Worm (Caenorhabditis elegans) whole organism, L4 larva: Measurements from ENCODE around the gene T05B4.8.
A peak's percentile ranks its signal among the peaks of the same experiment; 100 is the strongest.

Source experiments
- F44E2.7 ChIP-seq: fragments of 200-800 bp; sonication (Bioruptor generic); IDR thresholded peaks from 2 replicates; pipeline ENCODE4 v2.1.2; 2022; ENCODE audit warnings: missing genetic modification characterization, missing compliant biosample characterization
- F49E8.2 ChIP-seq: sonication (generic microtip); optimal IDR thresholded peaks from 2 replicates; lab custom pipeline; 2016; ENCODE audit warnings: missing compliant biosample characterization, mild to moderate bottlenecking, missing genetic modification characterization, borderline replicate concordance
- R02D3.7 ChIP-seq: fragments of 150-350 bp; sonication (generic microtip); optimal IDR thresholded peaks from 3 replicates; lab custom pipeline; 2014; ENCODE audit warnings: missing biosample characterization, missing genetic modification characterization
- Y48G9A.11 ChIP-seq: fragments of 200-800 bp; sonication (Bioruptor generic); IDR thresholded peaks from 2 replicates; pipeline ENCODE4 v1.3.6; 2022; ENCODE audit warnings: missing genetic modification reagents, missing genetic modification characterization, missing compliant biosample characterization
- Y75B8A.6 ChIP-seq: fragments of 200-800 bp; sonication (Bioruptor generic); IDR thresholded peaks from 2 replicates; pipeline ENCODE4 v1.3.6; 2022; ENCODE audit warnings: missing genetic modification reagents, missing genetic modification characterization, missing compliant biosample characterization
- ZK337.2 ChIP-seq: fragments of 200-800 bp; sonication (Bioruptor generic); IDR thresholded peaks from 2 replicates; pipeline ENCODE4 v1.3.6; 2022; ENCODE audit warnings: missing genetic modification reagents, missing genetic modification characterization, missing compliant biosample characterization
- aha-1 ChIP-seq: fragments of 150-350 bp; peaks from one replicate; lab custom pipeline; 2014; ENCODE audit warnings: missing biosample characterization, missing genetic modification characterization
- ceh-32 ChIP-seq: sonication (generic microtip); optimal IDR thresholded peaks from 2 replicates; lab custom pipeline; 2016; ENCODE audit warnings: mild to moderate bottlenecking, missing genetic modification characterization, missing compliant biosample characterization; ENCODE audit not compliant: poor library complexity
- ctbp-1 ChIP-seq: fragments of 200-800 bp; sonication (Bioruptor generic); IDR thresholded peaks from 2 replicates; pipeline ENCODE4 v1.3.6; 2022; ENCODE audit warnings: missing genetic modification reagents, missing genetic modification characterization, missing compliant biosample characterization
- daf-19 ChIP-seq: fragments of 200-800 bp; sonication (Bioruptor generic); conservative IDR thresholded peaks from 2 replicates; pipeline ENCODE4 v1.3.6; 2022; ENCODE audit warnings: missing genetic modification characterization, missing compliant biosample characterization
- dve-1 ChIP-seq: sonication (generic microtip); optimal IDR thresholded peaks from 2 replicates; lab custom pipeline; 2017; ENCODE audit warnings: antibody characterized with exemption, mild to moderate bottlenecking, missing genetic modification characterization, missing compliant biosample characterization; ENCODE audit not compliant: insufficient read depth
- fkh-10 ChIP-seq: fragments of 150-350 bp; optimal IDR thresholded peaks from 2 replicates; lab custom pipeline; 2014; ENCODE audit warnings: missing biosample characterization, missing genetic modification reagents, missing genetic modification characterization
- fos-1 ChIP-seq: fragments of 150-350 bp; optimal IDR thresholded peaks from 2 replicates; lab custom pipeline; 2014; ENCODE audit warnings: missing biosample characterization, missing genetic modification characterization
- gei-8 ChIP-seq: fragments of 200-800 bp; sonication (Bioruptor generic); optimal IDR thresholded peaks from 2 replicates; lab custom pipeline; 2018; ENCODE audit warnings: mild to moderate bottlenecking, missing genetic modification characterization, missing compliant biosample characterization
- hif-1 ChIP-seq, 2 experiments: sonication (generic microtip); optimal IDR thresholded peaks; 2 replicates each; lab custom pipeline; 2016 to 2017; ENCODE audit warnings: missing compliant biosample characterization in 2 of 2, missing genetic modification characterization in 2 of 2, missing genetic modification reagents in 2 of 2, missing genotype in 2 of 2, mild to moderate bottlenecking in 1 of 2
- hlh-30 ChIP-seq: sonication (generic microtip); optimal IDR thresholded peaks from 2 replicates; lab custom pipeline; 2017; ENCODE audit warnings: antibody characterized with exemption, mild to moderate bottlenecking, missing genetic modification characterization, missing compliant biosample characterization; ENCODE audit not compliant: insufficient read depth
- lin-29 ChIP-seq: fragments of 200-800 bp; sonication (Bioruptor generic); IDR thresholded peaks from 2 replicates; pipeline ENCODE4 v1.3.6; 2022; ENCODE audit warnings: missing genetic modification reagents, missing genetic modification characterization, missing compliant biosample characterization
- lin-39 ChIP-seq: fragments of 150-350 bp; optimal IDR thresholded peaks from 2 replicates; lab custom pipeline; 2014; ENCODE audit warnings: missing biosample characterization, missing genetic modification reagents, missing genetic modification characterization
- lsy-2 ChIP-seq, 2 experiments: fragments of 150-350 bp in 1 of 2; sonication (generic microtip) in 1 of 2; optimal IDR thresholded peaks; 2 replicates each; lab custom pipeline; 2014 to 2017; ENCODE audit warnings: missing biosample characterization in 2 of 2, missing genetic modification characterization in 2 of 2
- madf-5 ChIP-seq, 2 experiments: fragments of 200-800 bp; sonication (Bioruptor generic); IDR thresholded peaks; 2 replicates each; pipeline ENCODE4 v1.3.6; 2022; ENCODE audit warnings: missing compliant biosample characterization in 2 of 2, missing genetic modification characterization in 2 of 2
- nhr-28 ChIP-seq: fragments of 150-350 bp; optimal IDR thresholded peaks from 2 replicates; lab custom pipeline; 2014; ENCODE audit warnings: missing biosample characterization, missing genetic modification characterization
- nhr-41 ChIP-seq: fragments of 200-800 bp; sonication (Bioruptor generic); IDR thresholded peaks from 2 replicates; pipeline ENCODE4 v1.3.6; 2022; ENCODE audit warnings: missing genetic modification reagents, missing genetic modification characterization, missing compliant biosample characterization
- nhr-77 ChIP-seq: fragments of 150-350 bp; optimal IDR thresholded peaks from 2 replicates; lab custom pipeline; 2014; ENCODE audit warnings: missing biosample characterization, missing genetic modification characterization
- php-3 ChIP-seq: fragments of 200-800 bp; sonication (Bioruptor generic); IDR thresholded peaks from 2 replicates; pipeline ENCODE4 v1.3.6; 2022; ENCODE audit warnings: missing genetic modification reagents, missing genetic modification characterization, missing compliant biosample characterization
- rbr-2 ChIP-seq: sonication (generic microtip); optimal IDR thresholded peaks from 2 replicates; lab custom pipeline; 2016; ENCODE audit warnings: missing genotype, missing genetic modification characterization, missing compliant biosample characterization
- skn-1 ChIP-seq: fragments of 150-350 bp; optimal IDR thresholded peaks from 2 replicates; lab custom pipeline; 2014; ENCODE audit warnings: missing biosample characterization, missing genetic modification characterization
- snpc-1.2 ChIP-seq: fragments of 200-800 bp; sonication (Bioruptor generic); IDR thresholded peaks from 2 replicates; pipeline ENCODE4 v1.3.6; 2022; ENCODE audit warnings: missing genetic modification reagents, missing genetic modification characterization, missing compliant biosample characterization
- snpc-4 ChIP-seq: fragments of 150-350 bp; optimal IDR thresholded peaks from 2 replicates; lab custom pipeline; 2014; ENCODE audit warnings: missing biosample characterization, missing genetic modification characterization
- spr-1 ChIP-seq: sonication (generic microtip); optimal IDR thresholded peaks from 2 replicates; lab custom pipeline; 2016; ENCODE audit warnings: mild to moderate bottlenecking, missing genetic modification characterization, missing compliant biosample characterization
- tag-97 ChIP-seq: fragments of 200-800 bp; sonication (Bioruptor generic); IDR thresholded peaks from 2 replicates; pipeline ENCODE4 v1.3.6; 2022; ENCODE audit warnings: missing genetic modification characterization, missing compliant biosample characterization
- tra-1 ChIP-seq: fragments of 200-800 bp; sonication (Bioruptor generic); IDR thresholded peaks from 2 replicates; pipeline ENCODE4 v1.3.6; 2022; ENCODE audit warnings: missing genetic modification reagents, missing genetic modification characterization, missing compliant biosample characterization
- unc-39 ChIP-seq: sonication (generic microtip); optimal IDR thresholded peaks from 2 replicates; lab custom pipeline; 2017; ENCODE audit warnings: missing biosample characterization, missing genetic modification characterization
- unc-62 ChIP-seq, 3 experiments: fragments of 150-350 bp in 1 of 3; sonication (generic microtip); optimal IDR thresholded peaks in 2 of 3; peaks in 1 of 3; 1 replicate in 1 of 3; 2 replicates in 2 of 3; lab custom pipeline; 2014 to 2017; ENCODE audit warnings: missing biosample characterization in 3 of 3, missing genetic modification characterization in 3 of 3, missing genetic modification reagents in 3 of 3, missing genotype in 1 of 3
- vab-7 ChIP-seq: fragments of 200-800 bp; sonication (Bioruptor generic); IDR thresholded peaks from 2 replicates; pipeline ENCODE4 v1.3.6; 2022; ENCODE audit warnings: missing genetic modification reagents, missing genetic modification characterization, missing compliant biosample characterization
- zip-11 ChIP-seq: fragments of 200-800 bp; sonication (Bioruptor generic); IDR thresholded peaks from 2 replicates; pipeline ENCODE4 v1.3.6; 2022; ENCODE audit warnings: missing genetic modification characterization, missing compliant biosample characterization

T05B4.8 gene

ce11 chrV:4101567-4101966 lies 14.4 kb downstream of the T05B4.8 start, which contains the start of gene srj-40 (continued):
- TF ChIP-seq tra-1 (GFP tag; lab: Robert Waterston, UW) (no peak), lin-29 (GFP tag; lab: Robert Waterston, UW) (no peak)

- TF ChIP-seq unc-39 (tag; lab: Kevin White, UChicago) (no peak), unc-62 (GFP tag; optimal IDR thresholded peaks at IDR 0.05 in 1 of 2; lab: Kevin White, UChicago) (peak in 1 of 2 experiments; percentile 27), unc-62 (tag; optimal IDR thresholded peaks at IDR 0.05; lab: Kevin White, UChicago) (no peak)
Observed at ce11 chrV:4094740-4095139, 21.2 kb downstream of the T05B4.8 start, which contains the start of gene nhr-181. TSS of gene nhr-181 (plus strand) at chrV:4095040.

ce11 chrV:4082952-4083351 lies 33.0 kb downstream of the T05B4.8 start, which contains the start of gene F38H12.5:
TSS of gene F38H12.5 (minus strand) at chrV:4083052.
- TF ChIP-seq vab-7 (GFP tag; lab: Robert Waterston, UW) (no peak), dve-1 (tag; lab: Kevin White, UChicago) (no peak), unc-62 (GFP tag; optimal IDR thresholded peaks at IDR 0.05 in 1 of 2; lab: Kevin White, UChicago) (peak in 1 of 2 experiments; percentile 8), unc-62 (tag; optimal IDR thresholded peaks at IDR 0.05; lab: Kevin White, UChicago) (no peak)

- no peak for TF ChIP-seq rbr-2
- TF ChIP-seq ctbp-1 (GFP tag; lab: Robert Waterston, UW), result no peak
- TF ChIP-seq madf-5 (GFP tag; IDR thresholded peaks at IDR 0.05; lab: Robert Waterston, UW), result no peak
- no peak for TF ChIP-seq snpc-1.2 (GFP tag; lab: Robert Waterston, UW)
- TF ChIP-seq lsy-2 (tag; optimal IDR thresholded peaks at IDR 0.05; lab: Kevin White, UChicago), result no peak
- TF ChIP-seq fos-1 (tag; lab: Kevin White, UChicago), result no peak
- no peak for TF ChIP-seq F44E2.7
- no peak for TF ChIP-seq R02D3.7 (tag; lab: Kevin White, UChicago)
- TF ChIP-seq nhr-41, result no peak
- no peak for TF ChIP-seq fkh-10 (GFP tag; lab: Kevin White, UChicago)
- TF ChIP-seq Y75B8A.6, result no peak
- TF ChIP-seq lin-39 (tag; lab: Kevin White, UChicago), result no peak
- TF ChIP-seq ceh-32 (tag; lab: Kevin White, UChicago), result no peak
- no peak for TF ChIP-seq F49E8.2 (tag; lab: Kevin White, UChicago)
- TF ChIP-seq skn-1 (tag; lab: Kevin White, UChicago), result no peak
- no peak for TF ChIP-seq nhr-77 (tag; lab: Kevin White, UChicago)
- TF ChIP-seq vab-7 (GFP tag; lab: Robert Waterston, UW), result no peak
- TF ChIP-seq tag-97 (GFP tag; lab: Robert Waterston, UW), result no peak
- TF ChIP-seq daf-19 (GFP tag; lab: Robert Waterston, UW), result no peak
Observed at ce11 chrV:4081283-4081682, 34.7 kb downstream of the T05B4.8 start, which contains the start of gene srh-211. TSS of gene srh-211 (minus strand) at chrV:4081383.

- no peak for TF ChIP-seq nhr-28
- TF ChIP-seq unc-62 (GFP tag; optimal IDR thresholded peaks at IDR 0.05 in 1 of 2; lab: Kevin White, UChicago), result peak in 1 of 2 experiments; percentile 93
- no peak for TF ChIP-seq unc-62 (tag; optimal IDR thresholded peaks at IDR 0.05; lab: Kevin White, UChicago)
Observed at ce11 chrV:4080546-4080945, 35.4 kb downstream of the T05B4.8 start.

ce11 chrV:4073455-4073854 lies 42.5 kb downstream of the T05B4.8 start, which contains the start of gene otpl-2:
TSS of gene otpl-2 (plus strand) at chrV:4073755.
- TF ChIP-seq Y48G9A.11 (GFP tag; lab: Robert Waterston, UW) (no peak), php-3 (GFP tag; lab: Robert Waterston, UW) (no peak), hif-1 (tag; optimal IDR thresholded peaks at IDR 0.05; lab: Kevin White, UChicago) (no peak), hlh-30 (tag; lab: Kevin White, UChicago) (no peak), F49E8.2 (tag; lab: Kevin White, UChicago) (no peak), snpc-4 (tag; lab: Kevin White, UChicago) (no peak), tag-97 (GFP tag; lab: Robert Waterston, UW) (no peak), ZK337.2 (GFP tag; lab: Robert Waterston, UW) (no peak), rbr-2 (no peak), aha-1 (tag; lab: Kevin White, UChicago) (no peak), nhr-28 (no peak), gei-8 (GFP tag; lab: Kevin White, UChicago) (no peak), spr-1 (no peak), zip-11 (no peak)
